Worm (Caenorhabditis elegans): ENCODE measurements around the gene F28B4.4.

F28B4.4 gene

DNA sequence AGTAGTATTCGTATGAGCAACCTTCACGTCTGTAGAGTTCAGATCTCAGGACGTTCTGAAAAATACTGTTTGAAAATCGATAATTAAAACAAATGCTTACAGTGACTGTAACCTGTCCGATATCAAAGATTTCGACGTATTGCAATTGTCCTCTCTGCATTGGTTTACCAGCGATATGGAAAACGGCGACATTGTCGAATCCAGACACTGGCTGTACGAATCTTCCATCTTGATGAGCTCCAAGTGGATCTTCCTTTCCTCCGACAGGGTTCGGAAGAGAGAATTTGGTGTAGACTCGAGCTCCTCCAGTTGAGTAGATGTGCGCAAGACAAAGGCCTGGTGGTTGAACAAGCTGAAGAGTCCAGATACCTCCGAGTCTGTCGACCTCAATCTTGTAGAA lies 19.3 kb upstream of the F28B4.4 start:
- TF ChIP-seq efl-1 (optimal IDR thresholded peaks at IDR 0.05) (no peak), efl-1 (GFP tag; optimal IDR thresholded peaks at IDR 0.05 in 1 of 2) (peak in 1 of 2 experiments; percentile 61), sptf-1 (tag; optimal IDR thresholded peaks at IDR 0.05) (no peak)

DNA sequence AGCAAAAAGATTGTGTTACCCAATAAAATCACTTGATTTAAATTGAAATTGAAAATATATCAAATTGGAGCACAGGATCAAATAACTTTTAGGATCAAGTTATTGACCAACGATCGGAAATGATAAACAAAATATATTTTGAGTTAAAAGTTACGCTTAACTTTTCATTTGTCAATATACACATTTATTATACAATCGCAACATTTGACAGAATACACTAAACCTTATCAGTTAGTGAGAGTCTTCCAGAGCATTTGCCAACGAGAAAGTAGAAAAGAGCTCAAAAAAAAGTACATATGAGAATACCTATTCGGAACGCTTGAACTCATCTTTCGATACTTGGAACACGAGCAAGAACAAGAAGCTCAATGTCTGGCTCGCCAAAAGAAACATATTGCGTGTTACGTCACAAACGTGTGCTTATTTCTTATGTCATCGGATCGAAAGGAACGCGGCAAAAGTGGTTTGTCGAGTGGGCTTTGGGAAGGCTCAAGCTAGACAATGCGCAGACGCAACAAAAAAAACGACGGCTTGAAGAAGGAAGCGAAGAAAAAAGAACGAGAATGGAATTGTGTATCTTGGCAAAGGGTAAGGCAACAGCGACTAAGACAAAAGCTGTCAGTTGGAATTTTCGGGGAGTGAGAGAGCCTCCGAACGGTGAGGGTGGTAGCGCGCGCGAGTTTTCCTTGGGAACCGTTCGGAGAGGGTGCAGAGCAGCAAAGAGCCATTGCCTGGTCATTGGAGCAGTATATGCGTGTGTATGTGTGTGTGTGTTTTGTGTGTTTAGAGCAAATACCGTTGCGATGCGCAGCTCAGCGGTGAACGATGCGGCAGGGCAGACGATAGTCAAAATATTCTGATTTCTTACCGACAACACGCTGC lies 17.2 kb upstream of the F28B4.4 start:
- TF ChIP-seq xbp-1 (tag; optimal IDR thresholded peaks at IDR 0.05) = no peak
- TF ChIP-seq ztf-11 (tag; optimal IDR thresholded peaks at IDR 0.05) = no peak
- no peak for TF ChIP-seq egl-27 (tag; optimal IDR thresholded peaks at IDR 0.05)
- TF ChIP-seq ama-1 (optimal IDR thresholded peaks at IDR 0.05) = no peak
- TF ChIP-seq C04F5.9 (tag; optimal IDR thresholded peaks at IDR 0.05) = no peak
- no peak for TF ChIP-seq ztf-4 (tag; optimal IDR thresholded peaks at IDR 0.05)
- TF ChIP-seq lin-15B (tag; optimal IDR thresholded peaks at IDR 0.05) = no peak
- TF ChIP-seq unc-30 (tag; optimal IDR thresholded peaks at IDR 0.05) = no peak

- TF ChIP-seq mep-1 (tag; optimal IDR thresholded peaks at IDR 0.05) (peak; percentile 23), lin-14 (GFP tag; optimal IDR thresholded peaks at IDR 0.05) (peak; percentile 20), xbp-1 (tag; optimal IDR thresholded peaks at IDR 0.05) (no peak)
These were observed 13.7 kb upstream of the F28B4.4 start for ce11 chrX:3223135-3223534.

DNA sequence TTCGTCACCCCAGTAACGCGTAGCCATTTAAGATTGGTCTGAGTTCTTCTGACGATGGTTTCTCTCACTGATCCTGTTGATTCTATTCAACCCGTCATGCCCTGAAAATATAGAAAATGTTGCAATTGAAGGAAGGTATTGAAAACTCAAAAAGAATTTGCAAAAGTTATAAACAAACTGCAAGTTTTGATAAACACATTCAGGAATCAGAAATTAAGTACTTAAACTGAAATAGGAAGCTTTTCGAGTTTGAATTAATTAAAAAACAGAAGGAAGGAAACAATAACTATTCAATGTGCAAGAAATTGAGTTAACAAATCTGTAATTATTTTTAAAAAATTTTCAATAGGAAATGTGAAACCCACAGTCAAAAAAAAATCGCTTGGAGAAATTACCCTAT lies 10.8 kb upstream of the F28B4.4 start, which contains the start of gene rgl-1:
rgl-1 (minus strand) TSS at position 101 of the 400 bp plus-strand sequence.
- TF ChIP-seq C34B4.2 (tag; optimal IDR thresholded peaks at IDR 0.05) (no peak), F16B12.6 (tag; optimal IDR thresholded peaks at IDR 0.05) (no peak), fkh-10 (GFP tag; optimal IDR thresholded peaks at IDR 0.05) (no peak), alr-1 (tag; optimal IDR thresholded peaks at IDR 0.05; ENCODE audit: borderline replicate concordance) (no peak), ceh-82 (tag; optimal IDR thresholded peaks at IDR 0.05) (no peak), nhr-28 (tag; optimal IDR thresholded peaks at IDR 0.05) (no peak), lin-14 (GFP tag; optimal IDR thresholded peaks at IDR 0.05) (no peak), lin-39 (tag; optimal IDR thresholded peaks at IDR 0.05) (no peak), pag-3 (tag; optimal IDR thresholded peaks at IDR 0.05; ENCODE audit: borderline replicate concordance, insufficient read depth) (no peak), unc-86 (tag; optimal IDR thresholded peaks at IDR 0.05) (no peak), snpc-4 (tag; optimal IDR thresholded peaks at IDR 0.05) (no peak)

ce11 chrX:3218040-3218795 lies 8.8 kb upstream of the F28B4.4 start:
- no peak for TF ChIP-seq vab-15 (tag; optimal IDR thresholded peaks at IDR 0.05)
- peak; percentile 24 for TF ChIP-seq lin-14 (GFP tag; optimal IDR thresholded peaks at IDR 0.05)
- TF ChIP-seq swsn-7 (tag; optimal IDR thresholded peaks at IDR 0.05) = no peak
- no peak for TF ChIP-seq efl-1 (optimal IDR thresholded peaks at IDR 0.05)
- peak in 1 of 2 experiments; percentile 69 for TF ChIP-seq efl-1 (GFP tag; optimal IDR thresholded peaks at IDR 0.05 in 1 of 2)
- TF ChIP-seq blmp-1 (tag; optimal IDR thresholded peaks at IDR 0.05) = peak; percentile 83
- TF ChIP-seq elt-2 (tag; optimal IDR thresholded peaks at IDR 0.05) = peak; percentile 61
- TF ChIP-seq snu-23 (GFP tag; optimal IDR thresholded peaks at IDR 0.05) = peak; percentile 7
- peak in 3 of 6 experiments; percentile 21 to 39 (median 23) for TF ChIP-seq elt-3 (tag; optimal IDR thresholded peaks at IDR 0.05)
- peak; percentile 60 for TF ChIP-seq pag-3 (tag; optimal IDR thresholded peaks at IDR 0.05; ENCODE audit: borderline replicate concordance, insufficient read depth)
- no peak for TF ChIP-seq pqm-1 (tag; optimal IDR thresholded peaks at IDR 0.05)

DNA sequence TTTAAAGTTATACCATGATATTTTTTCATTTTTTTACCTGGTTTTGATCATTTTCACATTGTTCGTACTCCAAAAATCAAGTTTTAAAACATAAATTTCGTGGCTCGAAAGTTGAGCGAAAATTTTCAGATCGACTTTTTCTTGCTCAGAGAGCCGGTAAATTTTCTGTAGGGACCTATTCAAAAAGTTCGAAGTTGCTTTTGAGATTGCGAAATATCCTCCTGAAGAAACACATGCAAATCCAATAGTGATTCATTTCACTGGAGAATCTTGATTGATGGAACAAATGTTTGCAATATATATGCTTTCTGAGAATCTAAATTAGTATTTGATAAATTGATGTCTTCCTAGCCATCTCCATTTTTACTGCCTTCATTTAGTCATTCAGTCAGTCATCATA lies 7.3 kb upstream of the F28B4.4 start:
- no peak for TF ChIP-seq lsy-2 (tag; optimal IDR thresholded peaks at IDR 0.05)
- TF ChIP-seq dsc-1 (tag; optimal IDR thresholded peaks at IDR 0.05) = peak; percentile 24
- no peak for TF ChIP-seq nhr-11 (tag; optimal IDR thresholded peaks at IDR 0.05)
- no peak for TF ChIP-seq nhr-84 (tag; optimal IDR thresholded peaks at IDR 0.05)
- TF ChIP-seq unc-98 (GFP tag; IDR thresholded peaks at IDR 0.05) = no peak
